Fruit fly (Drosophila melanogaster): ENCODE data around the gene Aldh7A1.

dm6 chr3L:19291465-19292413 lies 23.0 kb upstream of the Aldh7A1 start:
- TF ChIP-seq cyc (GFP tag; optimal IDR thresholded peaks at IDR 0.05) (no peak), CG31627 (GFP tag; optimal IDR thresholded peaks at IDR 0.05) (no peak), Blimp-1 (GFP tag; optimal IDR thresholded peaks at IDR 0.05) (peak; percentile 53), ss (GFP tag; optimal IDR thresholded peaks at IDR 0.05) (no peak), Ets21C (GFP tag; optimal IDR thresholded peaks at IDR 0.05) (no peak), dac (GFP tag; optimal IDR thresholded peaks at IDR 0.05) (no peak), salr (GFP tag; optimal IDR thresholded peaks at IDR 0.05) (no peak), CG7368 (GFP tag; optimal IDR thresholded peaks at IDR 0.05) (no peak), CG6808 (GFP tag; optimal IDR thresholded peaks at IDR 0.05) (no peak), CG11762 (GFP tag; optimal IDR thresholded peaks at IDR 0.05; ENCODE audit: insufficient read depth) (no peak)

Data from whole organism, prepupa.